Fruit fly (Drosophila melanogaster) S2 (cell line): Measurements from ENCODE around the gene CG31189.

ENCODE experiments used
- CG8478 ChIP-seq: fragments of >200 bp; optimal IDR thresholded peaks from 2 replicates; lab custom pipeline; 2018
- CTCF ChIP-seq, 2 experiments: fragments of >200 bp; optimal IDR thresholded peaks; 2 replicates each; lab custom pipeline; 2018

- TF ChIP-seq CTCF (optimal IDR thresholded peaks at IDR 0.05; lab: Kevin White, UChicago), result no peak
- TF ChIP-seq CG8478 (lab: Kevin White, UChicago), result no peak
These were observed 30.0 kb downstream of the CG31189 start, which contains the start of gene CG5697 for dm6 chr3R:21015636-21016035.
